Fruit fly (Drosophila melanogaster) whole organism, embryonic: ENCODE data around the gene sff.
A peak's percentile ranks its signal among the peaks of the same experiment; 100 is the strongest.

ENCODE experiments used
- Bteb2 ChIP-seq: fragments of 200-800 bp; sonication (Bioruptor generic); optimal IDR thresholded peaks from 2 replicates; lab custom pipeline; 2016; ENCODE audit warnings: missing biosample characterization, missing genetic modification characterization
- CG1024 ChIP-seq: fragments of 200-800 bp; sonication (Bioruptor generic); IDR thresholded peaks from 2 replicates; pipeline ENCODE4 v1.3.6; 2022; ENCODE audit warnings: missing biosample characterization, missing genetic modification characterization
- CG1647 ChIP-seq: fragments of 200-800 bp; sonication (Bioruptor generic); optimal IDR thresholded peaks from 3 replicates; lab custom pipeline; 2016; ENCODE audit warnings: missing biosample characterization, missing genetic modification characterization
- CG17359 ChIP-seq: fragments of 200-800 bp; sonication (Bioruptor generic); optimal IDR thresholded peaks from 3 replicates; lab custom pipeline; 2018; ENCODE audit warnings: missing biosample characterization, mild to moderate bottlenecking, missing genetic modification characterization, moderate library complexity
- CG17385 ChIP-seq: fragments of 200-800 bp; sonication (Bioruptor generic); optimal IDR thresholded peaks from 3 replicates; lab custom pipeline; 2018; ENCODE audit warnings: missing biosample characterization, mild to moderate bottlenecking, missing genetic modification characterization
- CG17912 ChIP-seq: fragments of 200-800 bp; sonication (Bioruptor generic); optimal IDR thresholded peaks from 2 replicates; lab custom pipeline; 2018; ENCODE audit warnings: missing biosample characterization, mild to moderate bottlenecking, missing genetic modification characterization
- CG18262 ChIP-seq: fragments of 200-800 bp; optimal IDR thresholded peaks from 3 replicates; lab custom pipeline; 2019; ENCODE audit warnings: missing biosample characterization, mild to moderate bottlenecking, missing genetic modification characterization, moderate library complexity
- CG2116 ChIP-seq: fragments of 200-800 bp; sonication (Bioruptor generic); optimal IDR thresholded peaks from 3 replicates; lab custom pipeline; 2018; ENCODE audit warnings: missing biosample characterization, mild to moderate bottlenecking, missing genetic modification characterization
- CG2199 ChIP-seq: fragments of 200-800 bp; sonication (Bioruptor generic); IDR thresholded peaks from 3 replicates; pipeline ENCODE4 v1.3.6; 2022; ENCODE audit warnings: missing biosample characterization, missing genetic modification characterization
- CG31365 ChIP-seq: fragments of 200-800 bp; sonication (Bioruptor generic); optimal IDR thresholded peaks from 2 replicates; lab custom pipeline; 2018; ENCODE audit warnings: missing biosample characterization, mild to moderate bottlenecking, missing genetic modification characterization
- CG34376 ChIP-seq: fragments of 200-800 bp; sonication (Bioruptor generic); optimal IDR thresholded peaks from 2 replicates; lab custom pipeline; 2018; ENCODE audit warnings: missing biosample characterization, mild to moderate bottlenecking, missing genetic modification characterization
- CG3995 ChIP-seq: fragments of 200-800 bp; sonication (Bioruptor generic); optimal IDR thresholded peaks from 3 replicates; lab custom pipeline; 2016; ENCODE audit warnings: missing biosample characterization, missing genetic modification characterization
- CG6254 ChIP-seq: fragments of 200-800 bp; sonication (Bioruptor generic); optimal IDR thresholded peaks from 3 replicates; lab custom pipeline; 2017; ENCODE audit warnings: mild to moderate bottlenecking, missing biosample characterization, missing genetic modification reagents, missing genetic modification characterization
- CG6689 ChIP-seq: fragments of 200-800 bp; sonication (Bioruptor generic); IDR thresholded peaks from 2 replicates; pipeline ENCODE4 v1.3.6; 2022; ENCODE audit warnings: missing biosample characterization, missing genetic modification characterization
- CG8478 ChIP-seq: fragments of >200 bp; optimal IDR thresholded peaks from 2 replicates; lab custom pipeline; 2018
- CG8765 ChIP-seq: fragments of 200-800 bp; sonication (Bioruptor generic); IDR thresholded peaks from 2 replicates; pipeline ENCODE4 v1.3.6; 2022; ENCODE audit warnings: missing biosample characterization, missing genetic modification characterization
- CG9609 ChIP-seq: fragments of 200-800 bp; sonication (Bioruptor generic); optimal IDR thresholded peaks from 3 replicates; lab custom pipeline; 2016; ENCODE audit warnings: missing biosample characterization, missing genetic modification characterization
- CG9817 ChIP-seq: fragments of 200-800 bp; sonication (Bioruptor generic); optimal IDR thresholded peaks from 2 replicates; lab custom pipeline; 2018; ENCODE audit warnings: missing biosample characterization, mild to moderate bottlenecking, missing genetic modification characterization, moderate library complexity
- Dek ChIP-seq: fragments of 200-800 bp; sonication (Bioruptor generic); optimal IDR thresholded peaks from 3 replicates; lab custom pipeline; 2019; ENCODE audit warnings: missing biosample characterization, mild to moderate bottlenecking, missing genetic modification characterization, moderate library complexity
- Dp ChIP-seq: fragments of 200-800 bp; sonication (Bioruptor generic); optimal IDR thresholded peaks from 2 replicates; lab custom pipeline; 2018; ENCODE audit warnings: missing biosample characterization, mild to moderate bottlenecking, missing genetic modification characterization, moderate library complexity
- Hmx ChIP-seq: fragments of 200-800 bp; sonication (Bioruptor generic); optimal IDR thresholded peaks from 2 replicates; lab custom pipeline; 2016; ENCODE audit warnings: missing biosample characterization, missing genetic modification characterization
- Jarid2 ChIP-seq: fragments of 200-800 bp; sonication (Bioruptor generic); optimal IDR thresholded peaks from 3 replicates; lab custom pipeline; 2017; ENCODE audit warnings: mild to moderate bottlenecking, missing biosample characterization, missing genetic modification reagents, missing genetic modification characterization
- NC2β ChIP-seq: fragments of 200-800 bp; sonication (Bioruptor generic); optimal IDR thresholded peaks from 2 replicates; lab custom pipeline; 2016; ENCODE audit warnings: missing biosample characterization, missing genetic modification characterization
- Pdp1 ChIP-seq, 2 experiments: fragments of 200-800 bp; sonication (Bioruptor generic); optimal IDR thresholded peaks; 3 replicates each; lab custom pipeline; 2016; ENCODE audit warnings: missing biosample characterization in 2 of 2, missing genetic modification characterization in 2 of 2, mild to moderate bottlenecking in 1 of 2, moderate library complexity in 1 of 2
- Scr ChIP-seq: fragments of 200-800 bp; sonication (Bioruptor generic); IDR thresholded peaks from 2 replicates; pipeline ENCODE4 v1.3.6; 2022; ENCODE audit warnings: missing biosample characterization, missing genetic modification characterization; ENCODE audit not compliant: partially characterized antibody
- Side ChIP-seq: fragments of 200-800 bp; sonication (Bioruptor generic); optimal IDR thresholded peaks from 2 replicates; lab custom pipeline; 2016; ENCODE audit warnings: missing biosample characterization, missing genetic modification characterization
- ac ChIP-seq: fragments of 200-800 bp; sonication (Bioruptor generic); optimal IDR thresholded peaks from 3 replicates; lab custom pipeline; 2017; ENCODE audit warnings: missing biosample characterization, mild to moderate bottlenecking, missing genetic modification characterization
- aop ChIP-seq: fragments of 200-800 bp; sonication (Bioruptor generic); IDR thresholded peaks from 2 replicates; pipeline ENCODE4 v1.3.6; 2022; ENCODE audit warnings: missing biosample characterization, missing genetic modification characterization
- az2 ChIP-seq: fragments of 200-800 bp; sonication (Bioruptor generic); optimal IDR thresholded peaks from 3 replicates; lab custom pipeline; 2016; ENCODE audit warnings: missing biosample characterization, missing genetic modification characterization
- cato ChIP-seq: fragments of 200-800 bp; sonication (Bioruptor generic); optimal IDR thresholded peaks from 2 replicates; lab custom pipeline; 2016; ENCODE audit warnings: missing biosample characterization, missing genetic modification characterization, borderline replicate concordance
- chinmo ChIP-seq: fragments of 200-800 bp; sonication (Bioruptor generic); IDR thresholded peaks from 4 replicates; pipeline ENCODE4 v1.3.6; 2022; ENCODE audit warnings: missing biosample characterization, missing genetic modification characterization; ENCODE audit not compliant: partially characterized antibody
- cwo ChIP-seq: fragments of 200-800 bp; sonication (Bioruptor generic); optimal IDR thresholded peaks from 3 replicates; lab custom pipeline; 2017; ENCODE audit warnings: missing biosample characterization, missing genetic modification characterization, mild to moderate bottlenecking, moderate library complexity, missing genetic modification reagents
- disco-r ChIP-seq: fragments of 200-800 bp; sonication (Bioruptor generic); optimal IDR thresholded peaks from 2 replicates; lab custom pipeline; 2016; ENCODE audit warnings: missing biosample characterization, missing genetic modification characterization
- en ChIP-seq: fragments of 200-800 bp; sonication (Bioruptor generic); optimal IDR thresholded peaks from 2 replicates; lab custom pipeline; 2016; ENCODE audit warnings: missing biosample characterization, missing genetic modification characterization
- eyg ChIP-seq: fragments of 200-800 bp; sonication (Bioruptor generic); optimal IDR thresholded peaks from 3 replicates; lab custom pipeline; 2016; ENCODE audit warnings: missing biosample characterization, missing genetic modification characterization
- gce ChIP-seq: fragments of 200-800 bp; sonication (Bioruptor generic); IDR thresholded peaks from 3 replicates; pipeline ENCODE4 v1.3.6; 2022; ENCODE audit warnings: missing biosample characterization, missing genetic modification characterization
- gcm2 ChIP-seq: fragments of 200-800 bp; sonication (Bioruptor generic); optimal IDR thresholded peaks from 2 replicates; lab custom pipeline; 2016; ENCODE audit warnings: missing biosample characterization, missing genetic modification characterization
- grau ChIP-seq: fragments of 200-800 bp; optimal IDR thresholded peaks from 3 replicates; lab custom pipeline; 2019; ENCODE audit warnings: missing biosample characterization, mild to moderate bottlenecking, missing genetic modification characterization, moderate library complexity
- hkb ChIP-seq, 2 experiments: fragments of 200-800 bp in 1 of 2; fragments of >200 bp in 1 of 2; sonication (Bioruptor generic) in 1 of 2; IDR thresholded peaks in 1 of 2; optimal IDR thresholded peaks in 1 of 2; 2 replicates each; pipeline versions ENCODE4 v1.3.6 to Lab custom; 2017 to 2022; ENCODE audit warnings: missing biosample characterization in 1 of 2, missing genetic modification characterization in 1 of 2
- knrl ChIP-seq: fragments of 200-800 bp; sonication (Bioruptor generic); IDR thresholded peaks from 3 replicates; pipeline ENCODE4 v1.3.6; 2022; ENCODE audit warnings: missing biosample characterization, missing genetic modification characterization; ENCODE audit not compliant: partially characterized antibody
- maf-S ChIP-seq: fragments of 200-800 bp; sonication (Bioruptor generic); optimal IDR thresholded peaks from 2 replicates; lab custom pipeline; 2016; ENCODE audit warnings: missing biosample characterization, missing genetic modification characterization
- mam ChIP-seq: fragments of 200-800 bp; sonication (Bioruptor generic); optimal IDR thresholded peaks from 3 replicates; lab custom pipeline; 2016; ENCODE audit warnings: missing biosample characterization, missing genetic modification characterization
- nerfin-2 ChIP-seq: fragments of 200-800 bp; sonication (Bioruptor generic); IDR thresholded peaks from 2 replicates; pipeline ENCODE4 v1.3.6; 2022; ENCODE audit warnings: missing biosample characterization, missing genetic modification characterization; ENCODE audit not compliant: partially characterized antibody
- pan ChIP-seq, 4 experiments: fragments of >200 bp in 3 of 4; fragments of 200-800 bp in 1 of 4; sonication (Bioruptor generic) in 1 of 4; optimal IDR thresholded peaks in 3 of 4; IDR thresholded peaks in 1 of 4; 2 replicates each; pipeline versions ENCODE4 v1.3.6 to Lab custom; 2017 to 2022; ENCODE audit warnings: missing biosample characterization in 2 of 4, missing genetic modification characterization in 2 of 4, mixed read lengths in 1 of 4
- peb ChIP-seq: fragments of 200-800 bp; sonication (Bioruptor generic); IDR thresholded peaks from 2 replicates; pipeline ENCODE4 v1.3.6; 2022; ENCODE audit warnings: missing biosample characterization, missing genetic modification characterization
- ranshi ChIP-seq: fragments of 200-800 bp; sonication (Bioruptor generic); IDR thresholded peaks from 2 replicates; pipeline ENCODE4 v1.3.6; 2022; ENCODE audit warnings: missing biosample characterization, missing genetic modification characterization
- repo ChIP-seq: fragments of 200-800 bp; sonication (Bioruptor generic); optimal IDR thresholded peaks from 2 replicates; lab custom pipeline; 2016; ENCODE audit warnings: missing biosample characterization, missing genetic modification characterization
- sima ChIP-seq: fragments of 200-800 bp; sonication (Bioruptor generic); optimal IDR thresholded peaks from 2 replicates; lab custom pipeline; 2016; ENCODE audit warnings: missing biosample characterization, missing genetic modification characterization
- tx ChIP-seq: fragments of 200-800 bp; sonication (Bioruptor generic); optimal IDR thresholded peaks from 2 replicates; lab custom pipeline; 2016; ENCODE audit warnings: missing biosample characterization, missing genetic modification characterization

The sff gene

dm6 chr3L:15956448-15957010 is 31.9 kb upstream of the sff start, which contains the start of gene elgi (continued):
- peak; percentile 32 for TF ChIP-seq sima (GFP tag; lab: Kevin White, UChicago)
- peak; percentile 48 to 55 for TF ChIP-seq Pdp1 (GFP tag; optimal IDR thresholded peaks at IDR 0.05; lab: Kevin White, UChicago)
- peak; percentile 28; the same call in 1 of the 2 replicates for TF ChIP-seq CG6689 (GFP tag; lab: Robert Waterston, UW)
- peak; percentile 27 for TF ChIP-seq eyg
- no peak for TF ChIP-seq CG2199 (GFP tag; lab: Robert Waterston, UW)
- TF ChIP-seq tx (GFP tag; lab: Kevin White, UChicago), result peak; percentile 15
- TF ChIP-seq ranshi (GFP tag; lab: Robert Waterston, UW), result peak; percentile 26; the same call in 1 of the 2 replicates
- TF ChIP-seq disco-r (GFP tag; lab: Kevin White, UChicago), result peak; percentile 22
- no peak for TF ChIP-seq Hmx (GFP tag; lab: Kevin White, UChicago)
- peak; percentile 67 for TF ChIP-seq CG34376 (GFP tag; lab: Kevin White, UChicago)
- TF ChIP-seq pan (optimal IDR thresholded peaks at IDR 0.05; lab: Kevin White, UChicago), result no peak
- peak in 1 of 2 experiments; percentile 53 for TF ChIP-seq pan (GFP tag; optimal IDR thresholded peaks at IDR 0.05 in 1 of 2, IDR thresholded peaks at IDR 0.05 in 1 of 2)
- no peak for TF ChIP-seq CG17912 (GFP tag; lab: Kevin White, UChicago)
- no peak for TF ChIP-seq CG8478 (lab: Kevin White, UChicago)
- TF ChIP-seq aop, result no peak
- peak; percentile 53 for TF ChIP-seq CG9609
- TF ChIP-seq maf-S, result peak; percentile 65
- peak; percentile 36 for TF ChIP-seq az2
- peak; percentile 55 for TF ChIP-seq Side
- peak; percentile 3 for TF ChIP-seq CG18262 (tag; lab: Kevin White, UChicago)
- TF ChIP-seq cato (GFP tag; lab: Kevin White, UChicago), result no peak
- TF ChIP-seq CG3995 (GFP tag; lab: Kevin White, UChicago), result peak; percentile 70
- TF ChIP-seq chinmo (GFP tag; lab: Robert Waterston, UW), result 0 out of 4 replicates have a peak, but pooled peaks have one; percentile 11
- TF ChIP-seq CG6254 (GFP tag; lab: Kevin White, UChicago), result no peak
- peak; percentile 33 for TF ChIP-seq cwo (GFP tag; lab: Kevin White, UChicago)
- TF ChIP-seq repo, result peak; percentile 52
- peak; percentile 65 for TF ChIP-seq Bteb2 (GFP tag; lab: Kevin White, UChicago)
- TF ChIP-seq CG17385 (GFP tag; lab: Kevin White, UChicago), result peak; percentile 62
- TF ChIP-seq hkb (optimal IDR thresholded peaks at IDR 0.05; lab: Kevin White, UChicago), result no peak
- peak; percentile 36; the same call in 1 of the 2 replicates for TF ChIP-seq hkb (GFP tag; IDR thresholded peaks at IDR 0.05; lab: Robert Waterston, UW)
- TF ChIP-seq CG1647 (GFP tag; lab: Kevin White, UChicago), result peak; percentile 44
- TF ChIP-seq CG31365 (tag; lab: Kevin White, UChicago), result no peak
- TF ChIP-seq CG2116, result peak; percentile 23

dm6 chr3L:15954784-15955427 is 30.2 kb upstream of the sff start, which contains the start of the genes Pka-C3 and GXIVsPLA2:
Gene Pka-C3, minus strand, starts transcription at chr3L:15954797.
Gene GXIVsPLA2, plus strand, starts transcription at chr3L:15955096.
- no peak for TF ChIP-seq CG9817 (tag; lab: Kevin White, UChicago)
- TF ChIP-seq nerfin-2 (GFP tag; lab: Robert Waterston, UW), result no peak
- no peak for TF ChIP-seq NC2β
- TF ChIP-seq knrl (GFP tag; lab: Robert Waterston, UW), result peak; percentile 45; the same call in 1 of the 3 replicates
- no peak for TF ChIP-seq Jarid2
- TF ChIP-seq CG17359 (tag; lab: Kevin White, UChicago), result no peak
- TF ChIP-seq Dek (tag; lab: Kevin White, UChicago), result peak; percentile 25
- no peak for TF ChIP-seq mam
- no peak for TF ChIP-seq peb
- TF ChIP-seq grau (tag; lab: Kevin White, UChicago), result peak; percentile 31
- no peak for TF ChIP-seq gcm2 (GFP tag; lab: Kevin White, UChicago)
- TF ChIP-seq CG8765, result no peak
- TF ChIP-seq en (GFP tag; lab: Kevin White, UChicago), result no peak
- no peak for TF ChIP-seq gce (GFP tag; lab: Robert Waterston, UW)
- TF ChIP-seq ac (GFP tag; lab: Kevin White, UChicago), result no peak
- TF ChIP-seq CG17385 (GFP tag; lab: Kevin White, UChicago), result no peak
- peak; percentile 88 for TF ChIP-seq Dp
- TF ChIP-seq CG1024 (GFP tag; lab: Robert Waterston, UW), result no peak
- 0 out of 2 replicates have a peak, but pooled peaks have one; percentile 34 for TF ChIP-seq Scr (GFP tag; lab: Robert Waterston, UW)
